Fruit fly (Drosophila melanogaster): ENCODE data around the gene Phf5a.

The Phf5a gene

dm6 chr2L:6476753-6477152, 13.9 kb downstream of the Phf5a start, which contains the start of gene CG9536 (continued):
- TF ChIP-seq ab (GFP tag; optimal IDR thresholded peaks at IDR 0.05) (no peak), CG10147 (GFP tag; optimal IDR thresholded peaks at IDR 0.05) (no peak), hbn (GFP tag; IDR thresholded peaks at IDR 0.05; ENCODE audit: partially characterized antibody) (0 out of 2 replicates have a peak, but pooled peaks have one; percentile 16), eve (GFP tag; optimal IDR thresholded peaks at IDR 0.05) (no peak), psq (GFP tag; optimal IDR thresholded peaks at IDR 0.05) (no peak), CG3281 (GFP tag; optimal IDR thresholded peaks at IDR 0.05) (no peak), CG1832 (GFP tag; optimal IDR thresholded peaks at IDR 0.05) (no peak), CG16779 (GFP tag; IDR thresholded peaks at IDR 0.05) (no peak), pita (GFP tag; optimal IDR thresholded peaks at IDR 0.05) (no peak), Rx (GFP tag; IDR thresholded peaks at IDR 0.05) (no peak), E2f2 (GFP tag; IDR thresholded peaks at IDR 0.05) (peak; percentile 91), CG10431 (GFP tag; optimal IDR thresholded peaks at IDR 0.05) (no peak), Lhr (GFP tag; optimal IDR thresholded peaks at IDR 0.05) (peak; percentile 4), fu2 (GFP tag; optimal IDR thresholded peaks at IDR 0.05) (no peak), esg (GFP tag; conservative IDR thresholded peaks at IDR 0.05) (no peak), tio (GFP tag; optimal IDR thresholded peaks at IDR 0.05) (no peak), Sox100B (GFP tag; optimal IDR thresholded peaks at IDR 0.05) (no peak), bab2 (GFP tag; optimal IDR thresholded peaks at IDR 0.05) (no peak), GATAe (GFP tag; conservative IDR thresholded peaks at IDR 0.05) (no peak), zfh1 (GFP tag; IDR thresholded peaks at IDR 0.05) (no peak), Hey (tag; optimal IDR thresholded peaks at IDR 0.05) (no peak), CG18764 (GFP tag; optimal IDR thresholded peaks at IDR 0.05) (no peak), ro (GFP tag; IDR thresholded peaks at IDR 0.05) (no peak), pan (optimal IDR thresholded peaks at IDR 0.05) (no peak), pan (GFP tag; optimal IDR thresholded peaks at IDR 0.05 in 1 of 2, IDR thresholded peaks at IDR 0.05 in 1 of 2) (no peak), Taf1 (GFP tag; IDR thresholded peaks at IDR 0.05) (no peak), nerfin-1 (tag; optimal IDR thresholded peaks at IDR 0.05) (no peak), Dref (GFP tag; IDR thresholded peaks at IDR 0.05) (peak; percentile 87), stwl (tag; optimal IDR thresholded peaks at IDR 0.05) (peak; percentile 73), CG8765 (GFP tag; IDR thresholded peaks at IDR 0.05) (no peak), Sry-δ (GFP tag; optimal IDR thresholded peaks at IDR 0.05) (peak; percentile 48), Awh (GFP tag; IDR thresholded peaks at IDR 0.05) (no peak), ci (GFP tag; IDR thresholded peaks at IDR 0.05) (no peak), HLHmδ (GFP tag; optimal IDR thresholded peaks at IDR 0.05) (no peak), CG14667 (GFP tag; IDR thresholded peaks at IDR 0.05) (no peak), CG7357 (GFP tag; IDR thresholded peaks at IDR 0.05) (no peak), gfzf (GFP tag; optimal IDR thresholded peaks at IDR 0.05) (peak; percentile 89), CG2889 (GFP tag; IDR thresholded peaks at IDR 0.05) (no peak), p53 (GFP tag; optimal IDR thresholded peaks at IDR 0.05) (no peak), lab (GFP tag; optimal IDR thresholded peaks at IDR 0.05) (no peak), knrl (GFP tag; IDR thresholded peaks at IDR 0.05; ENCODE audit: partially characterized antibody) (no peak), Mad (GFP tag; optimal IDR thresholded peaks at IDR 0.05) (no peak), CG7928 (GFP tag; optimal IDR thresholded peaks at IDR 0.05) (no peak), CG3726 (GFP tag; IDR thresholded peaks at IDR 0.05) (no peak), CG30431 (GFP tag; optimal IDR thresholded peaks at IDR 0.05) (no peak), sisA (GFP tag; IDR thresholded peaks at IDR 0.05) (no peak), ara (GFP tag; IDR thresholded peaks at IDR 0.05) (no peak), trem (tag; optimal IDR thresholded peaks at IDR 0.05) (peak; percentile 47), CG6854 (GFP tag; optimal IDR thresholded peaks at IDR 0.05) (no peak), croc (GFP tag; conservative IDR thresholded peaks at IDR 0.05) (no peak), CG9215 (GFP tag; IDR thresholded peaks at IDR 0.05) (no peak), repo (GFP tag; optimal IDR thresholded peaks at IDR 0.05) (no peak), mirr (GFP tag; optimal IDR thresholded peaks at IDR 0.05) (no peak)
